Fruit fly (Drosophila melanogaster): ENCODE measurements around the gene JhI-21.

Gene JhI-21

dm6 chr2L:12025505-12025904, 30.3 kb downstream of the JhI-21 start (continued):
- TF ChIP-seq CG11762 (GFP tag; optimal IDR thresholded peaks at IDR 0.05; ENCODE audit: insufficient read depth) (no peak), Lpt (GFP tag; optimal IDR thresholded peaks at IDR 0.05) (peak; percentile 31), fd85E (GFP tag; optimal IDR thresholded peaks at IDR 0.05) (no peak), CG34406 (GFP tag; optimal IDR thresholded peaks at IDR 0.05) (no peak), CG3032 (tag; optimal IDR thresholded peaks at IDR 0.05) (peak; percentile 38), net (GFP tag; optimal IDR thresholded peaks at IDR 0.05) (peak; percentile 49), CG6276 (GFP tag; optimal IDR thresholded peaks at IDR 0.05) (peak; percentile 55), ss (GFP tag; optimal IDR thresholded peaks at IDR 0.05) (peak; percentile 35 to 44), salr (GFP tag; optimal IDR thresholded peaks at IDR 0.05) (peak in 1 of 2 experiments; percentile 35), Sox102F (GFP tag; optimal IDR thresholded peaks at IDR 0.05) (peak; percentile 4), CG6792 (GFP tag; optimal IDR thresholded peaks at IDR 0.05) (no peak), CG31627 (GFP tag; optimal IDR thresholded peaks at IDR 0.05) (peak; percentile 31), svp (GFP tag) (peak; percentile 55), Hr39 (GFP tag; optimal IDR thresholded peaks at IDR 0.05) (no peak), CG3919 (GFP tag; optimal IDR thresholded peaks at IDR 0.05) (peak; percentile 42)

- TF ChIP-seq CG10631 (GFP tag; optimal IDR thresholded peaks at IDR 0.05): no peak
- no peak for TF ChIP-seq eg (GFP tag; IDR thresholded peaks at IDR 0.05)
- no peak for TF ChIP-seq CG32006 (GFP tag; optimal IDR thresholded peaks at IDR 0.05)
- no peak for TF ChIP-seq pdm3 (GFP tag; optimal IDR thresholded peaks at IDR 0.05)
Measured at dm6 chr2L:12024104-12024503, 31.7 kb downstream of the JhI-21 start.

- TF ChIP-seq CG6808 (GFP tag; optimal IDR thresholded peaks at IDR 0.05): no peak
- peak; percentile 38 for TF ChIP-seq vri (GFP tag; optimal IDR thresholded peaks at IDR 0.05)
- TF ChIP-seq Hr39 (GFP tag; optimal IDR thresholded peaks at IDR 0.05): no peak
- peak; percentile 5 for TF ChIP-seq esn (GFP tag; optimal IDR thresholded peaks at IDR 0.05)
- TF ChIP-seq OdsH (GFP tag; optimal IDR thresholded peaks at IDR 0.05): no peak
- TF ChIP-seq Eip75B (GFP tag; optimal IDR thresholded peaks at IDR 0.05): no peak
- TF ChIP-seq CG11294 (GFP tag; IDR thresholded peaks at IDR 0.05): no peak
- TF ChIP-seq dsx (GFP tag; optimal IDR thresholded peaks at IDR 0.05; ENCODE audit: poor library complexity, severe bottlenecking): no peak
- no peak for TF ChIP-seq Ets21C (GFP tag; optimal IDR thresholded peaks at IDR 0.05)
- peak; percentile 68 for TF ChIP-seq fkh (GFP tag; optimal IDR thresholded peaks at IDR 0.05)
- TF ChIP-seq CG6163 (GFP tag; IDR thresholded peaks at IDR 0.05): no peak
- peak; percentile 17 for TF ChIP-seq Eip78C (GFP tag)
Measured at dm6 chr2L:12021193-12021592, 34.6 kb downstream of the JhI-21 start.

dm6 chr2L:12020735-12021134, 35.1 kb downstream of the JhI-21 start, which contains the start of gene Wdr81:
Gene Wdr81 (minus strand): TSS chr2L:12020960.
- TF ChIP-seq CG9139 (GFP tag; optimal IDR thresholded peaks at IDR 0.05) (no peak), CG11762 (GFP tag; optimal IDR thresholded peaks at IDR 0.05; ENCODE audit: insufficient read depth) (no peak), Smox (GFP tag; optimal IDR thresholded peaks at IDR 0.05) (no peak), CG8632 (GFP tag; optimal IDR thresholded peaks at IDR 0.05) (no peak), dsx (GFP tag; optimal IDR thresholded peaks at IDR 0.05; ENCODE audit: poor library complexity, severe bottlenecking) (no peak), Ets21C (GFP tag; optimal IDR thresholded peaks at IDR 0.05) (no peak), svp (GFP tag) (no peak), Sox15 (GFP tag; optimal IDR thresholded peaks at IDR 0.05) (no peak), acj6 (GFP tag; optimal IDR thresholded peaks at IDR 0.05) (no peak), CG32006 (GFP tag; optimal IDR thresholded peaks at IDR 0.05) (no peak), fd85E (GFP tag; optimal IDR thresholded peaks at IDR 0.05) (no peak), Hr38 (GFP tag; optimal IDR thresholded peaks at IDR 0.05) (no peak), topi (GFP tag; optimal IDR thresholded peaks at IDR 0.05) (no peak), vri (GFP tag; optimal IDR thresholded peaks at IDR 0.05) (no peak), Eip75B (GFP tag; optimal IDR thresholded peaks at IDR 0.05) (no peak)
